Fruit fly (Drosophila melanogaster) S2 (cell line): ENCODE measurements around the gene CG7968.

Experiments
- CG8478 ChIP-seq: fragments of >200 bp; optimal IDR thresholded peaks from 2 replicates; lab custom pipeline; 2018
- CTCF ChIP-seq, 2 experiments: fragments of >200 bp; optimal IDR thresholded peaks; 2 replicates each; lab custom pipeline; 2018

CG7968 gene

dm6 chr2L:13893439-13893838 is 44.2 kb downstream of the CG7968 start:
- TF ChIP-seq CG8478 (lab: Kevin White, UChicago) (no peak), CTCF (optimal IDR thresholded peaks at IDR 0.05; lab: Kevin White, UChicago) (no peak)
